Worm (Caenorhabditis elegans): ENCODE data around the gene T25B9.9.

- TF ChIP-seq snpc-4 (tag; optimal IDR thresholded peaks at IDR 0.05) (no peak), elt-1 (tag; optimal IDR thresholded peaks at IDR 0.05; ENCODE audit: borderline replicate concordance, insufficient read depth) (no peak), pha-4 (tag; optimal IDR thresholded peaks at IDR 0.05) (no peak), hlh-1 (tag; optimal IDR thresholded peaks at IDR 0.05) (no peak), unc-62 (GFP tag; optimal IDR thresholded peaks at IDR 0.05) (no peak), ztf-11 (tag; optimal IDR thresholded peaks at IDR 0.05) (no peak), nhr-237 (tag; optimal IDR thresholded peaks at IDR 0.05) (no peak), bed-3 (GFP tag; optimal IDR thresholded peaks at IDR 0.05) (no peak), lin-13 (tag; optimal IDR thresholded peaks at IDR 0.05) (no peak), zip-8 (tag; optimal IDR thresholded peaks at IDR 0.05) (no peak), nhr-76 (tag; optimal IDR thresholded peaks at IDR 0.05) (no peak), mep-1 (tag; optimal IDR thresholded peaks at IDR 0.05) (no peak)
Measured at ce11 chrIV:10784085-10784484, 14.6 kb downstream of the T25B9.9 start.

All from whole organism, mixed stage, embryonic.